Worm (Caenorhabditis elegans) whole organism, midembryonic: ENCODE results near the gene ldp-1.

ENCODE experiments used
- T22C8.4 ChIP-seq: fragments of 200-800 bp; sonication (Bioruptor generic); IDR thresholded peaks from 2 replicates; pipeline ENCODE4 v1.3.6; 2022; ENCODE audit warnings: missing genetic modification characterization, missing compliant biosample characterization
- cog-1 ChIP-seq: sonication (generic microtip); optimal IDR thresholded peaks from 2 replicates; lab custom pipeline; 2016; ENCODE audit warnings: missing genetic modification characterization, missing compliant biosample characterization
- flt-1 ChIP-seq: fragments of 200-800 bp; sonication (Bioruptor generic); IDR thresholded peaks from 2 replicates; pipeline ENCODE4 v1.3.6; 2022; ENCODE audit warnings: missing genetic modification characterization, missing compliant biosample characterization
- klf-2 ChIP-seq: fragments of 200-800 bp; sonication (Bioruptor generic); conservative IDR thresholded peaks from 2 replicates; pipeline ENCODE4 v1.3.6; 2022; ENCODE audit warnings: missing genetic modification reagents, missing genetic modification characterization, missing compliant biosample characterization
- med-1 ChIP-seq: sonication (generic microtip); optimal IDR thresholded peaks from 2 replicates; lab custom pipeline; 2017; ENCODE audit warnings: missing genetic modification characterization, mild to moderate bottlenecking, missing compliant biosample characterization, antibody characterized with exemption, missing genetic modification reagents; ENCODE audit not compliant: insufficient read depth
- ref-1 ChIP-seq: fragments of 200-800 bp; sonication (Bioruptor generic); conservative IDR thresholded peaks from 2 replicates; pipeline ENCODE4 v1.3.6; 2022; ENCODE audit warnings: missing genetic modification reagents, missing genetic modification characterization, missing compliant biosample characterization
- tab-1 ChIP-seq: fragments of 200-800 bp; sonication (Bioruptor generic); IDR thresholded peaks from 2 replicates; pipeline ENCODE4 v1.3.6; 2022; ENCODE audit warnings: missing genetic modification characterization, missing compliant biosample characterization
- ztf-23 ChIP-seq: fragments of 200-800 bp; sonication (Bioruptor generic); IDR thresholded peaks from 2 replicates; pipeline ENCODE4 v1.3.6; 2022; ENCODE audit warnings: missing genetic modification reagents, missing genetic modification characterization, missing compliant biosample characterization
- ztf-29 ChIP-seq: fragments of 200-800 bp; sonication (Bioruptor generic); IDR thresholded peaks from 2 replicates; pipeline ENCODE4 v1.3.6; 2022; ENCODE audit warnings: missing genetic modification reagents, missing genetic modification characterization, missing compliant biosample characterization

DNA sequence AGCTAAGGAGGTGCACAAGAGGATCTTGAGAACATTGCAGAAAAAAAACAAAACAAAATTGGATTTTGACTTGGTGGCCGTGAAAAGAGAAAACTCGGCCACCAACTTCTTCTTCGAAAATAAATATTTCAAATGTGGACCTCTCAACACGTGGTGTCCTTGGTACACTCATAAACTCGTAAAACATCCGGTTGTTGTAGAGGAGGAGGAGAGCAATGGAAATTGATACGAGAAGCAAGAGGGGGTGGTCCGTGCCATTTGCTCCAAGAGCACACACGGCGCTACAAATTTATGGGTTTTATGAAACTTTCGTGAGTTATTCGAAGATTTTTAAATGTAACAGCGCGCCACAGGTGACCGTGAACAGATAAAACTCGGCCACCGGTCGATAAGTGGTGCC is 45.4 kb upstream of the ldp-1 start:
- TF ChIP-seq flt-1 (GFP tag; lab: Robert Waterston, UW) (no peak), tab-1 (no peak), cog-1 (tag; lab: Kevin White, UChicago) (no peak), klf-2 (GFP tag; lab: Robert Waterston, UW) (no peak), ztf-23 (GFP tag; lab: Robert Waterston, UW) (no peak), T22C8.4 (GFP tag; lab: Robert Waterston, UW) (no peak), ztf-29 (GFP tag; lab: Robert Waterston, UW) (no peak), ref-1 (GFP tag; lab: Robert Waterston, UW) (no peak), med-1 (GFP tag; lab: Kevin White, UChicago) (no peak)
